Fruit fly (Drosophila melanogaster) whole organism, embryonic: Measurements from ENCODE around the gene CG7120.

Experiments used
- Aef1 ChIP-seq: fragments of 200-800 bp; sonication (Bioruptor generic); IDR thresholded peaks from 3 replicates; pipeline ENCODE4 v1.3.6; 2022; ENCODE audit warnings: missing biosample characterization, missing genetic modification characterization
- Antp ChIP-seq: fragments of 200-800 bp; sonication (Bioruptor generic); optimal IDR thresholded peaks from 3 replicates; lab custom pipeline; 2016; ENCODE audit warnings: missing biosample characterization, missing genetic modification characterization
- Atf3 ChIP-seq: fragments of 200-800 bp; sonication (Bioruptor generic); optimal IDR thresholded peaks from 3 replicates; lab custom pipeline; 2016; ENCODE audit warnings: missing biosample characterization, missing genetic modification characterization
- BEAF-32 ChIP-seq: fragments of 200-800 bp; sonication (Bioruptor generic); optimal IDR thresholded peaks from 3 replicates; lab custom pipeline; 2017; ENCODE audit warnings: missing biosample characterization, missing genetic modification characterization, mild to moderate bottlenecking, moderate library complexity, missing genetic modification reagents
- BtbVII ChIP-seq: fragments of 200-800 bp; sonication (Bioruptor generic); optimal IDR thresholded peaks from 3 replicates; lab custom pipeline; 2017; ENCODE audit warnings: missing biosample characterization, mild to moderate bottlenecking, missing genetic modification characterization
- CG10462 ChIP-seq: fragments of 200-800 bp; sonication (Bioruptor generic); optimal IDR thresholded peaks from 2 replicates; lab custom pipeline; 2016; ENCODE audit warnings: missing biosample characterization, missing genetic modification characterization
- CG10543 ChIP-seq: fragments of 200-800 bp; sonication (Bioruptor generic); optimal IDR thresholded peaks from 3 replicates; lab custom pipeline; 2017; ENCODE audit warnings: missing biosample characterization, mild to moderate bottlenecking, missing genetic modification characterization, moderate library complexity
- CG12769 ChIP-seq: fragments of 200-800 bp; sonication (Bioruptor generic); optimal IDR thresholded peaks from 2 replicates; lab custom pipeline; 2019; ENCODE audit warnings: missing biosample characterization, mild to moderate bottlenecking, missing genetic modification characterization, moderate library complexity
- CG13296 ChIP-seq: fragments of 200-800 bp; sonication (Bioruptor generic); optimal IDR thresholded peaks from 3 replicates; lab custom pipeline; 2018; ENCODE audit warnings: missing biosample characterization, mild to moderate bottlenecking, missing genetic modification characterization
- CG14667 ChIP-seq: fragments of 200-800 bp; sonication (Bioruptor generic); IDR thresholded peaks from 2 replicates; pipeline ENCODE4 v1.3.6; 2022; ENCODE audit warnings: missing biosample characterization, missing genetic modification characterization
- CG15696 ChIP-seq: fragments of 200-800 bp; sonication (Bioruptor generic); optimal IDR thresholded peaks from 2 replicates; lab custom pipeline; 2019; ENCODE audit warnings: missing biosample characterization, mild to moderate bottlenecking, missing genetic modification characterization, moderate library complexity
- CG18764 ChIP-seq: fragments of 200-800 bp; sonication (Bioruptor generic); optimal IDR thresholded peaks from 3 replicates; lab custom pipeline; 2016; ENCODE audit warnings: missing biosample characterization, missing genetic modification characterization
- CG34376 ChIP-seq: fragments of 200-800 bp; sonication (Bioruptor generic); optimal IDR thresholded peaks from 2 replicates; lab custom pipeline; 2018; ENCODE audit warnings: missing biosample characterization, mild to moderate bottlenecking, missing genetic modification characterization
- CG4854 ChIP-seq: fragments of 200-800 bp; sonication (Bioruptor generic); optimal IDR thresholded peaks from 2 replicates; lab custom pipeline; 2016; ENCODE audit warnings: missing biosample characterization, missing genetic modification characterization, inconsistent platforms
- CG5180 ChIP-seq: fragments of 200-800 bp; sonication (Bioruptor generic); optimal IDR thresholded peaks from 3 replicates; lab custom pipeline; 2017; ENCODE audit warnings: missing biosample characterization, missing genetic modification characterization, mild to moderate bottlenecking, moderate library complexity, missing genetic modification reagents
- CG6683 ChIP-seq: fragments of 200-800 bp; sonication (Bioruptor generic); optimal IDR thresholded peaks from 2 replicates; lab custom pipeline; 2017; ENCODE audit warnings: missing biosample characterization, mild to moderate bottlenecking, missing genetic modification characterization, missing genetic modification reagents
- CG7786 ChIP-seq: fragments of 200-800 bp; sonication (Bioruptor generic); optimal IDR thresholded peaks from 2 replicates; lab custom pipeline; 2016; ENCODE audit warnings: missing biosample characterization, missing genetic modification characterization
- CG8765 ChIP-seq: fragments of 200-800 bp; sonication (Bioruptor generic); IDR thresholded peaks from 2 replicates; pipeline ENCODE4 v1.3.6; 2022; ENCODE audit warnings: missing biosample characterization, missing genetic modification characterization
- CrebB ChIP-seq: fragments of 200-800 bp; sonication (Bioruptor generic); optimal IDR thresholded peaks from 3 replicates; lab custom pipeline; 2018; ENCODE audit warnings: missing biosample characterization, mild to moderate bottlenecking, missing genetic modification characterization
- Ets65A ChIP-seq: fragments of 200-800 bp; sonication (Bioruptor generic); peaks from one replicate; lab custom pipeline; 2016; ENCODE audit warnings: missing biosample characterization, missing genetic modification characterization
- Hey ChIP-seq: fragments of 200-800 bp; sonication (Bioruptor generic); optimal IDR thresholded peaks from 3 replicates; lab custom pipeline; 2018; ENCODE audit warnings: missing biosample characterization, mild to moderate bottlenecking, missing genetic modification characterization
- Hr51 ChIP-seq, 2 experiments: fragments of 200-800 bp; sonication (Bioruptor generic); optimal IDR thresholded peaks; 2 replicates in 1 of 2; 3 replicates in 1 of 2; lab custom pipeline; 2016 to 2018; ENCODE audit warnings: missing biosample characterization in 2 of 2, missing genetic modification characterization in 2 of 2, mild to moderate bottlenecking in 1 of 2, moderate library complexity in 1 of 2
- Myb ChIP-seq: fragments of 200-800 bp; sonication (Bioruptor generic); optimal IDR thresholded peaks from 2 replicates; lab custom pipeline; 2016; ENCODE audit warnings: missing biosample characterization, missing genetic modification characterization
- NFAT ChIP-seq: fragments of 200-800 bp; sonication (Bioruptor generic); IDR thresholded peaks from 2 replicates; pipeline ENCODE4 v1.3.6; 2022; ENCODE audit warnings: missing biosample characterization, missing genetic modification characterization
- Neu2 ChIP-seq: fragments of 200-800 bp; sonication (Bioruptor generic); optimal IDR thresholded peaks from 3 replicates; lab custom pipeline; 2016; ENCODE audit warnings: missing biosample characterization, missing genetic modification characterization, borderline replicate concordance
- PHDP ChIP-seq: fragments of 200-800 bp; sonication (Bioruptor generic); optimal IDR thresholded peaks from 3 replicates; lab custom pipeline; 2018; ENCODE audit warnings: missing biosample characterization, mild to moderate bottlenecking, missing genetic modification characterization, moderate library complexity
- Ptx1 ChIP-seq: fragments of 200-800 bp; sonication (Bioruptor generic); IDR thresholded peaks from 2 replicates; pipeline ENCODE4 v1.3.6; 2022; ENCODE audit warnings: missing biosample characterization, missing genetic modification characterization
- abd-A ChIP-seq: fragments of 200-800 bp; sonication (Bioruptor generic); optimal IDR thresholded peaks from 3 replicates; lab custom pipeline; 2019; ENCODE audit warnings: missing biosample characterization, mild to moderate bottlenecking, missing genetic modification characterization, moderate library complexity
- ato ChIP-seq: fragments of 200-800 bp; sonication (Bioruptor generic); IDR thresholded peaks from 2 replicates; pipeline ENCODE4 v1.3.6; 2022; ENCODE audit warnings: missing biosample characterization, missing genetic modification characterization; ENCODE audit not compliant: partially characterized antibody
- az2 ChIP-seq: fragments of 200-800 bp; sonication (Bioruptor generic); optimal IDR thresholded peaks from 3 replicates; lab custom pipeline; 2016; ENCODE audit warnings: missing biosample characterization, missing genetic modification characterization
- bigmax ChIP-seq: fragments of 200-800 bp; sonication (Bioruptor generic); optimal IDR thresholded peaks from 2 replicates; lab custom pipeline; 2018; ENCODE audit warnings: missing biosample characterization, mild to moderate bottlenecking, missing genetic modification characterization
- caup ChIP-seq: fragments of 200-800 bp; sonication (Bioruptor generic); optimal IDR thresholded peaks from 3 replicates; lab custom pipeline; 2017; ENCODE audit warnings: missing biosample characterization, mild to moderate bottlenecking, missing genetic modification characterization, moderate library complexity; ENCODE audit not compliant: severe bottlenecking
- chm ChIP-seq: fragments of 200-800 bp; sonication (Bioruptor generic); IDR thresholded peaks from 2 replicates; pipeline ENCODE4 v1.3.6; 2022; ENCODE audit warnings: missing biosample characterization, missing genetic modification characterization
- crc ChIP-seq: fragments of 200-800 bp; sonication (Bioruptor generic); optimal IDR thresholded peaks from 2 replicates; lab custom pipeline; 2016; ENCODE audit warnings: missing biosample characterization, missing genetic modification characterization
- exex ChIP-seq: fragments of 200-800 bp; sonication (Bioruptor generic); optimal IDR thresholded peaks from 4 replicates; lab custom pipeline; 2018; ENCODE audit warnings: missing biosample characterization, mild to moderate bottlenecking, missing genetic modification characterization, moderate library complexity
- fu2 ChIP-seq: fragments of 200-800 bp; sonication (Bioruptor generic); optimal IDR thresholded peaks from 2 replicates; lab custom pipeline; 2016; ENCODE audit warnings: missing biosample characterization, missing genetic modification characterization
- grau ChIP-seq: fragments of 200-800 bp; optimal IDR thresholded peaks from 3 replicates; lab custom pipeline; 2019; ENCODE audit warnings: missing biosample characterization, mild to moderate bottlenecking, missing genetic modification characterization, moderate library complexity
- gro ChIP-seq: fragments of 200-800 bp; sonication (Bioruptor generic); optimal IDR thresholded peaks from 2 replicates; lab custom pipeline; 2016; ENCODE audit warnings: missing biosample characterization, missing genetic modification characterization
- ken ChIP-seq: fragments of 200-800 bp; sonication (Bioruptor generic); IDR thresholded peaks from 3 replicates; pipeline ENCODE4 v1.3.6; 2022; ENCODE audit warnings: missing biosample characterization, missing genetic modification characterization
- maf-S ChIP-seq: fragments of 200-800 bp; sonication (Bioruptor generic); optimal IDR thresholded peaks from 2 replicates; lab custom pipeline; 2016; ENCODE audit warnings: missing biosample characterization, missing genetic modification characterization
- nerfin-1 ChIP-seq: fragments of 200-800 bp; sonication (Bioruptor generic); optimal IDR thresholded peaks from 3 replicates; lab custom pipeline; 2019; ENCODE audit warnings: missing biosample characterization, mild to moderate bottlenecking, missing genetic modification characterization, moderate library complexity
- oc ChIP-seq: fragments of 200-800 bp; sonication (Bioruptor generic); optimal IDR thresholded peaks from 2 replicates; lab custom pipeline; 2018; ENCODE audit warnings: missing biosample characterization, mild to moderate bottlenecking, missing genetic modification characterization, moderate library complexity
- pb ChIP-seq: fragments of 200-800 bp; sonication (Bioruptor generic); optimal IDR thresholded peaks from 3 replicates; lab custom pipeline; 2016; ENCODE audit warnings: missing biosample characterization, missing genetic modification characterization
- pros ChIP-seq: fragments of 200-800 bp; sonication (Bioruptor generic); optimal IDR thresholded peaks from 3 replicates; lab custom pipeline; 2019; ENCODE audit warnings: missing biosample characterization, mild to moderate bottlenecking, missing genetic modification characterization, moderate library complexity
- ranshi ChIP-seq: fragments of 200-800 bp; sonication (Bioruptor generic); IDR thresholded peaks from 2 replicates; pipeline ENCODE4 v1.3.6; 2022; ENCODE audit warnings: missing biosample characterization, missing genetic modification characterization
- sens-2 ChIP-seq: fragments of 200-800 bp; sonication (Bioruptor generic); IDR thresholded peaks from 2 replicates; pipeline ENCODE4 v1.3.6; 2022; ENCODE audit warnings: missing biosample characterization, missing genetic modification characterization
- shn ChIP-seq: fragments of 200-800 bp; sonication (Bioruptor generic); optimal IDR thresholded peaks from 3 replicates; lab custom pipeline; 2016; ENCODE audit warnings: missing biosample characterization, missing genetic modification characterization
- sr ChIP-seq: fragments of 200-800 bp; sonication (Bioruptor generic); IDR thresholded peaks from 3 replicates; pipeline ENCODE4 v1.3.6; 2022; ENCODE audit warnings: missing biosample characterization, missing genetic modification characterization
- sug ChIP-seq: fragments of 200-800 bp; optimal IDR thresholded peaks from 2 replicates; lab custom pipeline; 2019; ENCODE audit warnings: missing biosample characterization, mild to moderate bottlenecking, missing genetic modification characterization, moderate library complexity
- vvl ChIP-seq: fragments of 200-800 bp; sonication (Bioruptor generic); IDR thresholded peaks from 2 replicates; pipeline ENCODE4 v1.3.6; 2022; ENCODE audit warnings: missing biosample characterization, missing genetic modification characterization
- zfh1 ChIP-seq: fragments of 200-800 bp; sonication (Bioruptor generic); IDR thresholded peaks from 3 replicates; pipeline ENCODE4 v1.3.6; 2022; ENCODE audit warnings: missing biosample characterization, missing genetic modification characterization

Gene CG7120

DNA sequence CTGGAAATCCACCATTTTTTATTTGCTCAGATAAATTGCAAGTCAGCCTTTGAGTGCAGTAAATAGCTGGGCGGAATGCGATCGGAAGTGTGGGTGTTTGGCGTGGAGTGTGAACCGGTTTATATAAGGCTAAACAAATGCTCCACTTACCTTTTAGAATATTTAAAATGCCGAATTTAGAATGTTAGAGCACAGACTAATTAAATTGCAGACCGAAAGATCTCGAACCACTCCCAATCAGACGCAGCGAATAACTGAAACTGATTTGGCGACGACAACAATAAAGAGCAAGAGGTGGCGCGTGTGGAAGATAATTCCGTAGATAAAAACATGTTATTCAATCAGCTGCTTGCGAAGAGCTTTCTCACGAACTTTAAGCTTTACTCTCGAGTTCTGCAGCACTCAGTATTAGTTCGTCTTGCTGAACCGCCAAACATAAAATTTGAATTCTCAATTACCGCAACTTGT, 35.1 kb upstream of the CG7120 start, which contains the start of gene Idh (continued):
- TF ChIP-seq vvl (peak; percentile 52; the same call in 1 of the 2 replicates), Myb (GFP tag; lab: Kevin White, UChicago) (peak; percentile 26), grau (tag; lab: Kevin White, UChicago) (peak; percentile 20), sug (tag; lab: Kevin White, UChicago) (peak; percentile 31), gro (GFP tag; lab: Kevin White, UChicago) (peak; percentile 72), CG10543 (GFP tag; lab: Kevin White, UChicago) (peak; percentile 46), Ets65A (GFP tag; lab: Kevin White, UChicago) (no peak), zfh1 (no peak), CG34376 (GFP tag; lab: Kevin White, UChicago) (peak; percentile 96), BtbVII (GFP tag; lab: Kevin White, UChicago) (peak; percentile 2), caup (GFP tag; lab: Kevin White, UChicago) (peak; percentile 35), shn (GFP tag; lab: Kevin White, UChicago) (no peak), Hr51 (GFP tag; optimal IDR thresholded peaks at IDR 0.05; lab: Kevin White, UChicago) (peak in 1 of 2 experiments; percentile 29), chm (GFP tag; lab: Robert Waterston, UW) (no peak; the same call in 1 of the 2 replicates), CrebB (tag; lab: Kevin White, UChicago) (peak; percentile 51), maf-S (no peak), ken (GFP tag; lab: Robert Waterston, UW) (peak; percentile 38; the same call in 1 of the 3 replicates), Ptx1 (GFP tag; lab: Robert Waterston, UW) (no peak), CG18764 (GFP tag; lab: Kevin White, UChicago) (no peak), Hey (tag; lab: Kevin White, UChicago) (peak; percentile 42), az2 (GFP tag; lab: Kevin White, UChicago) (no peak), sens-2 (GFP tag; lab: Robert Waterston, UW) (peak; percentile 36; the same call in 1 of the 2 replicates), CG4854 (GFP tag; lab: Kevin White, UChicago) (no peak), Antp (GFP tag; lab: Kevin White, UChicago) (no peak), CG6683 (GFP tag; lab: Kevin White, UChicago) (peak; percentile 5), exex (tag; lab: Kevin White, UChicago) (peak; percentile 46), crc (no peak), Aef1 (0 out of 3 replicates have a peak, but pooled peaks have one; percentile 15), CG13296 (GFP tag; lab: Kevin White, UChicago) (peak; percentile 56), Neu2 (GFP tag; lab: Kevin White, UChicago) (no peak), CG14667 (GFP tag; lab: Robert Waterston, UW) (no peak), PHDP (tag; lab: Kevin White, UChicago) (peak; percentile 51), pb (no peak), NFAT (GFP tag; lab: Robert Waterston, UW) (0 out of 2 replicates have a peak, but pooled peaks have one; percentile 32), ato (GFP tag; lab: Robert Waterston, UW) (0 out of 2 replicates have a peak, but pooled peaks have one; percentile 17), CG10462 (GFP tag; lab: Kevin White, UChicago) (no peak), Atf3 (GFP tag; lab: Kevin White, UChicago) (no peak), CG7786 (GFP tag; lab: Kevin White, UChicago) (no peak), nerfin-1 (tag; lab: Kevin White, UChicago) (no peak)

- no peak for TF ChIP-seq CG8765 (GFP tag; lab: Robert Waterston, UW)
- TF ChIP-seq abd-A (tag; lab: Kevin White, UChicago), result peak; percentile 55
- TF ChIP-seq fu2 (GFP tag; lab: Kevin White, UChicago), result no peak
- peak; percentile 78 for TF ChIP-seq oc
- no peak for TF ChIP-seq CG5180 (GFP tag; lab: Kevin White, UChicago)
- TF ChIP-seq bigmax (GFP tag; lab: Kevin White, UChicago), result no peak
- TF ChIP-seq ranshi (GFP tag; lab: Robert Waterston, UW), result no peak
- no peak for TF ChIP-seq CG15696
- 0 out of 3 replicates have a peak, but pooled peaks have one; percentile 37 for TF ChIP-seq sr (GFP tag; lab: Robert Waterston, UW)
- peak; percentile 39 for TF ChIP-seq CG12769 (tag; lab: Kevin White, UChicago)
- TF ChIP-seq pros (GFP tag; lab: Kevin White, UChicago), result peak; percentile 97
- TF ChIP-seq BEAF-32, result no peak
Measured at dm6 chr3L:8363266-8363665, 32.5 kb upstream of the CG7120 start.
